Worm (Caenorhabditis elegans): ENCODE measurements around the gene T22F7.4.

T22F7.4 gene

DNA sequence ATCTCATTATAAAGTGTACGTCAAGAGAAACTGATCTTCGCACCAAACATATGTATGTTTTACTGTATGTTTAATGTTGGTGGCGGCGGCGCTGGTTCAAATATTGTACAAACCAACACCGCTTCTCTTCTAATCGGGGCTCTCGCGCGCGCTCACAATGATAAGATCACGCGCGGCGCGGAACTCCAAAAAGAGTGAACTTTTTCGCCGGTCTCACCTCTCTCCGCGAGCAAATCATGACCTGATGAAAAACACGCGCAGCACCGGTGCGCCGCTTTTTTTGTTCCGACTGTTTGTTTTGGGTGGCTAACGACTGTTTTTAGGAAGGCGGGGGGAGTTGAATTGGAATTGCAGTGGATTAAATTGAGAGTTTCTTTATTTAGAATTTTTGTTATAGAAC, 13.4 kb downstream of the T22F7.4 start:
- TF ChIP-seq pha-4 (tag; optimal IDR thresholded peaks at IDR 0.05) (peak; percentile 16), nhr-76 (tag; optimal IDR thresholded peaks at IDR 0.05) (no peak), lsy-12 (tag; optimal IDR thresholded peaks at IDR 0.05) (no peak)

DNA sequence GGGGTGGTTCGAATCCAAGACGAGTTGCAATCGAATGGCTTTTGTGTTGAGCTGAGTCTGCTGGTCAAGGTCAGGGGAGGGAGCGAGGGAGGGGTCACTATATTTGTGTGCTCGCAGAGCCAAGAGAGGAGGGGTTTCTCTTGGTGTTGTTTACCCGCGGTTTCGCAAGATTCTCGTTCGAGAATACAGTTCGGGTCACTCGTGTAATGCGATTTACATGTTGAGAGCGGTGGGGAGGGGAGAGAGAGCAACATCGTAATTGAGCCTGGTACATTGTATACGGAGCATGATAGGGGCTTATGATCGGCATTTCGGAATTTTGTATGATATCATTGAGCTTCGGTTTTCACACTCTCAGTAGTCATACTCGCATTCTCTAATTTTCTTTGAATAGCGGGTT, 14.6 kb downstream of the T22F7.4 start, which contains the start of gene F30H5.3:
TSS of gene F30H5.3 (minus strand) at position 101 of the 400 bp plus-strand sequence.
- no peak for TF ChIP-seq egl-27 (tag; optimal IDR thresholded peaks at IDR 0.05)
- no peak for TF ChIP-seq ceh-16 (tag; optimal IDR thresholded peaks at IDR 0.05)
- TF ChIP-seq lin-39 (tag; optimal IDR thresholded peaks at IDR 0.05), result no peak
- no peak for TF ChIP-seq ceh-82 (tag; optimal IDR thresholded peaks at IDR 0.05)
- TF ChIP-seq pqm-1 (tag; optimal IDR thresholded peaks at IDR 0.05), result no peak
- TF ChIP-seq nhr-28 (tag; optimal IDR thresholded peaks at IDR 0.05), result no peak
- no peak for TF ChIP-seq mdl-1 (tag; optimal IDR thresholded peaks at IDR 0.05)
- TF ChIP-seq elt-1 (tag; optimal IDR thresholded peaks at IDR 0.05), result no peak
- TF ChIP-seq nhr-43 (tag; optimal IDR thresholded peaks at IDR 0.05; ENCODE audit: poor library complexity, severe bottlenecking), result no peak
- no peak for TF ChIP-seq elt-3 (tag; optimal IDR thresholded peaks at IDR 0.05)
- TF ChIP-seq nhr-23 (tag; optimal IDR thresholded peaks at IDR 0.05), result no peak
- TF ChIP-seq pha-4 (tag; optimal IDR thresholded peaks at IDR 0.05), result no peak
- no peak for TF ChIP-seq ama-1 (optimal IDR thresholded peaks at IDR 0.05)
- no peak for TF ChIP-seq daf-12 (tag; optimal IDR thresholded peaks at IDR 0.05)
- TF ChIP-seq lsy-12 (tag; optimal IDR thresholded peaks at IDR 0.05), result no peak
- TF ChIP-seq fos-1 (tag; optimal IDR thresholded peaks at IDR 0.05), result no peak
- no peak for TF ChIP-seq elt-2 (tag; optimal IDR thresholded peaks at IDR 0.05)
- no peak for TF ChIP-seq jun-1 (tag; optimal IDR thresholded peaks at IDR 0.05)

DNA sequence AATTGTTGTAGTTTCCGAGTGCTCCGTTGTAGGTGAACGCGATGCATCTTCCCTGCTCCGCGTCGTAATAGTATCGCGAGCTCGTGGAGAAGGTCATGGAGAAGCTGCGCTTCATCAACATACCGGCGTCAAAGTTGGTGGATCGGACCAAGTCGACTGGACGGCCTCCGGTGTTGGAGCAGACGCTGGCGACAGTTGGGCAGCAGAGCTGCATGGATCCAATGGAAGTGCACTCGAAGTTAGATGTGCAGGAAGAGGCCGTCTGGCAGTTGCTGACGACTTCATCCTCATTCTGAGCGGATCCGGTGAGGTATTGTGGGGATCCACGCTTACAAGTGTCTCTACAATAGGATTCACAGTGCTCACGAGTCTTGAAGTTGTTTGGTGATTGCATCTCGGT, 17.7 kb downstream of the T22F7.4 start:
- TF ChIP-seq ztf-11 (tag; optimal IDR thresholded peaks at IDR 0.05) (no peak), tbx-2 (tag; optimal IDR thresholded peaks at IDR 0.05) (no peak), nhr-25 (tag; optimal IDR thresholded peaks at IDR 0.05) (no peak)

DNA sequence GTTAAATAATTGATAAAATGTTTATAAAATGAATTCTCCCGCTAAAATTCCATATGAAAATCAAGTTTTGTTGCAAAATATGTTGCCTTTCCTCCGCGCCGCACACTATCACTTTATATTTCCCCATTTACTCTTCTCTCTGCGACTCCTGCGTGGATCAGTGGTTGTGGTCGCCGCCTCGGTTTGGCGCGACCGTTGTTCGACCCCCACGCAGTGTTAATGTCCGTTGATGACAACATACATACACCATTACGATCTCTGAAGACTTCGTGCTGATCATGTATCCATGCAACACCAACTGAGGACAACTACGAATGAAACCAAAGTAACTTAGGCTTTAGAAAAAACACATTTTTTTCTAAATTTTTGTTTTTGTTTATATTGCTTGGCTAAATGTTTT, 24.1 kb downstream of the T22F7.4 start:
- peak; percentile 23 for TF ChIP-seq lin-15B (tag; optimal IDR thresholded peaks at IDR 0.05)
- no peak for TF ChIP-seq daf-12 (tag; optimal IDR thresholded peaks at IDR 0.05)
- peak; percentile 80 for TF ChIP-seq tbx-2 (tag; optimal IDR thresholded peaks at IDR 0.05)
- TF ChIP-seq egl-5 (tag; optimal IDR thresholded peaks at IDR 0.05), result peak; percentile 80
- peak; percentile 9 for TF ChIP-seq ceh-82 (tag; optimal IDR thresholded peaks at IDR 0.05)
- TF ChIP-seq hmg-11 (tag; optimal IDR thresholded peaks at IDR 0.05), result peak; percentile 93
- TF ChIP-seq fos-1 (tag; optimal IDR thresholded peaks at IDR 0.05), result no peak
- peak; percentile 67 for TF ChIP-seq skn-1 (tag; optimal IDR thresholded peaks at IDR 0.05)
- peak; percentile 47 for TF ChIP-seq pqm-1 (tag; optimal IDR thresholded peaks at IDR 0.05)
- peak; percentile 66 for TF ChIP-seq lsy-12 (tag; optimal IDR thresholded peaks at IDR 0.05)
- TF ChIP-seq mml-1 (tag; optimal IDR thresholded peaks at IDR 0.05), result no peak
- TF ChIP-seq pha-4 (tag; optimal IDR thresholded peaks at IDR 0.05), result peak; percentile 82
- TF ChIP-seq zag-1 (tag; optimal IDR thresholded peaks at IDR 0.05), result no peak
- TF ChIP-seq ama-1 (optimal IDR thresholded peaks at IDR 0.05), result peak; percentile 17
- TF ChIP-seq nhr-43 (tag; optimal IDR thresholded peaks at IDR 0.05; ENCODE audit: poor library complexity, severe bottlenecking), result peak; percentile 89
- peak; percentile 24 for TF ChIP-seq egl-27 (tag; optimal IDR thresholded peaks at IDR 0.05)
- TF ChIP-seq nhr-23 (tag; optimal IDR thresholded peaks at IDR 0.05), result peak; percentile 72
- TF ChIP-seq R02D3.7 (tag; optimal IDR thresholded peaks at IDR 0.05), result peak; percentile 2
- no peak for TF ChIP-seq jun-1 (tag; optimal IDR thresholded peaks at IDR 0.05)
- peak; percentile 63 for TF ChIP-seq elt-2 (tag; optimal IDR thresholded peaks at IDR 0.05)
- TF ChIP-seq snpc-4 (tag; optimal IDR thresholded peaks at IDR 0.05), result peak; percentile 57
- TF ChIP-seq aly-2 (tag; optimal IDR thresholded peaks at IDR 0.05), result no peak
- TF ChIP-seq sea-2 (GFP tag; optimal IDR thresholded peaks at IDR 0.05), result no peak
- no peak for TF ChIP-seq ceh-28 (tag; optimal IDR thresholded peaks at IDR 0.05)
- TF ChIP-seq nhr-77 (tag; optimal IDR thresholded peaks at IDR 0.05), result peak; percentile 29
- TF ChIP-seq lin-39 (tag; optimal IDR thresholded peaks at IDR 0.05), result peak; percentile 95
- TF ChIP-seq elt-3 (tag; optimal IDR thresholded peaks at IDR 0.05), result peak in 1 of 3 experiments; percentile 58

DNA sequence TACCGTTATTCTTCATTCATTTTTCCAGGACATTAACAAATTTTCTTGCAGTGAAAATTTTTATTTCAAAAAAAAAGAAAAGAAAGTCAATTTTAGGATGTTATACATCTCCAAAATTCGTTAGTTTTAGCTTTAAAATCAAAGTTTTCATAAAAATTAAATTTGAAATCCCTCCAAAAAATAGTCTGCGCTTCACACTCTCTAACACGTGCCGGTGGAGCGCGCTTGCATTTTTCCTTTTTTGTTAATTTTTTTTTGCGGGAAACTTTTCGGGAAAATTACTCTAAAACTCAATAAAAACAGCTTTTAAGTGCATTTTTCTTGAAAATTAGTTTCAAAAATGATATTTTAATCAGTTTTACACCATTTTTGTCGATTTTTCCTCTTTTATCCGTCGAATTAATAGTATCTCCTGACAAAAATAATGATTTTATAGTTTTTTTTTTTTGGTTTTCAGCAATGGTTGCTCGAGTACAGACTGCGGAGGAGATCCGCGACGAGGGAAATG, 35.6 kb downstream of the T22F7.4 start, which contains the start of gene unc-45:
TSS of gene unc-45 (plus strand) at position 458 of the 508 bp plus-strand sequence.
- TF ChIP-seq pqm-1 (tag; optimal IDR thresholded peaks at IDR 0.05) (no peak), fkh-2 (tag; optimal IDR thresholded peaks at IDR 0.05) (no peak), nhr-76 (tag; optimal IDR thresholded peaks at IDR 0.05) (no peak), pha-4 (tag; optimal IDR thresholded peaks at IDR 0.05) (peak; percentile 63), lin-15B (tag; optimal IDR thresholded peaks at IDR 0.05) (peak; percentile 48), ceh-16 (tag; optimal IDR thresholded peaks at IDR 0.05) (no peak), nfya-1 (tag; optimal IDR thresholded peaks at IDR 0.05; ENCODE audit: insufficient read depth) (peak; percentile 67), eor-1 (tag; optimal IDR thresholded peaks at IDR 0.05) (no peak), nhr-237 (tag; optimal IDR thresholded peaks at IDR 0.05) (no peak), fos-1 (tag; optimal IDR thresholded peaks at IDR 0.05) (no peak), nhr-23 (tag; optimal IDR thresholded peaks at IDR 0.05) (peak; percentile 24), ceh-28 (tag; optimal IDR thresholded peaks at IDR 0.05) (no peak), ceh-9 (tag; optimal IDR thresholded peaks at IDR 0.05) (no peak), ama-1 (optimal IDR thresholded peaks at IDR 0.05) (no peak)

All from whole organism, L3 larva.